Worm (Caenorhabditis elegans) whole organism, young adult: ENCODE results near the gene K08E4.8.

Source experiments
- B0019.2 ChIP-seq: fragments of 200-800 bp; sonication (Bioruptor generic); conservative IDR thresholded peaks from 2 replicates; pipeline ENCODE4 v1.3.6; 2022; ENCODE audit warnings: missing genetic modification reagents, missing genetic modification characterization, missing compliant biosample characterization
- B0261.1 ChIP-seq: sonication (generic microtip); optimal IDR thresholded peaks from 2 replicates; lab custom pipeline; 2016; ENCODE audit warnings: mild to moderate bottlenecking, missing genetic modification characterization, moderate library complexity, missing compliant biosample characterization
- B0336.3 ChIP-seq: fragments of 200-800 bp; sonication (Bioruptor generic); IDR thresholded peaks from 2 replicates; pipeline ENCODE4 v1.3.6; 2022; ENCODE audit warnings: missing genetic modification characterization, missing compliant biosample characterization
- F22D6.2 ChIP-seq: sonication (generic microtip); optimal IDR thresholded peaks from 2 replicates; lab custom pipeline; 2016; ENCODE audit warnings: mild to moderate bottlenecking, missing genetic modification characterization, missing compliant biosample characterization
- F57C9.4 ChIP-seq: sonication (generic microtip); optimal IDR thresholded peaks from 2 replicates; lab custom pipeline; 2017; ENCODE audit warnings: mild to moderate bottlenecking, missing genetic modification characterization, missing compliant biosample characterization
- K12H6.12 ChIP-seq: fragments of 200-800 bp; sonication (Bioruptor generic); optimal IDR thresholded peaks from 2 replicates; lab custom pipeline; 2018; ENCODE audit warnings: mild to moderate bottlenecking, missing genetic modification characterization, missing compliant biosample characterization
- T07F8.4 ChIP-seq: sonication (generic microtip); optimal IDR thresholded peaks from 2 replicates; lab custom pipeline; 2016; ENCODE audit warnings: mild to moderate bottlenecking, missing genetic modification characterization, moderate library complexity, missing compliant biosample characterization
- Y56A3A.18 ChIP-seq: fragments of 200-800 bp; sonication (Bioruptor generic); IDR thresholded peaks from 2 replicates; pipeline ENCODE4 v1.3.6; 2022; ENCODE audit warnings: missing genetic modification reagents, missing genetic modification characterization, missing compliant biosample characterization
- Y79H2A.3 ChIP-seq: fragments of 200-800 bp; sonication (Bioruptor generic); conservative IDR thresholded peaks from 2 replicates; pipeline ENCODE4 v1.3.6; 2022; ENCODE audit warnings: missing genetic modification reagents, missing genetic modification characterization, missing compliant biosample characterization
- ZK185.1 ChIP-seq: sonication (generic microtip); optimal IDR thresholded peaks from 2 replicates; lab custom pipeline; 2016; ENCODE audit warnings: mild to moderate bottlenecking, missing genetic modification characterization, missing compliant biosample characterization; ENCODE audit not compliant: poor library complexity, severe bottlenecking
- ama-1 ChIP-seq, 3 experiments: fragments of 150-350 bp in 1 of 3; sonication (generic microtip) in 2 of 3; optimal IDR thresholded peaks; 2 replicates each; lab custom pipeline; 2014 to 2018; ENCODE audit warnings: missing biosample characterization in 2 of 3, missing genetic modification characterization in 2 of 3, missing genetic modification reagents in 2 of 3
- attf-3 ChIP-seq: fragments of 200-800 bp; sonication (Bioruptor generic); conservative IDR thresholded peaks from 2 replicates; pipeline ENCODE4 v1.3.6; 2022; ENCODE audit warnings: missing genetic modification reagents, missing genetic modification characterization, missing compliant biosample characterization
- ccch-3 ChIP-seq: fragments of 200-800 bp; sonication (Bioruptor generic); optimal IDR thresholded peaks from 2 replicates; lab custom pipeline; 2018; ENCODE audit warnings: mild to moderate bottlenecking, missing genetic modification characterization, missing compliant biosample characterization
- cebp-1 ChIP-seq, 2 experiments: fragments of 200-800 bp in 1 of 2; sonication (Bioruptor generic) in 1 of 2; sonication (generic microtip) in 1 of 2; IDR thresholded peaks in 1 of 2; optimal IDR thresholded peaks in 1 of 2; 2 replicates each; pipeline versions ENCODE4 v1.3.6 to Lab custom; 2017 to 2022; ENCODE audit warnings: missing compliant biosample characterization in 2 of 2, missing genetic modification characterization in 2 of 2, mild to moderate bottlenecking in 1 of 2, missing genetic modification reagents in 1 of 2, moderate library complexity in 1 of 2
- ceh-40 ChIP-seq: fragments of 200-800 bp; sonication (Bioruptor generic); IDR thresholded peaks from 2 replicates; pipeline ENCODE4 v1.3.6; 2022; ENCODE audit warnings: missing genetic modification characterization, missing compliant biosample characterization
- dpff-1 ChIP-seq: sonication (generic microtip); optimal IDR thresholded peaks from 2 replicates; lab custom pipeline; 2017; ENCODE audit warnings: mild to moderate bottlenecking, missing genetic modification characterization, missing compliant biosample characterization
- efl-1 ChIP-seq: fragments of 150-350 bp; optimal IDR thresholded peaks from 2 replicates; lab custom pipeline; 2014; ENCODE audit warnings: missing biosample characterization, missing genetic modification reagents, missing genetic modification characterization
- gei-17 ChIP-seq: fragments of 200-800 bp; sonication (Bioruptor generic); optimal IDR thresholded peaks from 2 replicates; lab custom pipeline; 2018; ENCODE audit warnings: mild to moderate bottlenecking, missing genetic modification characterization, missing compliant biosample characterization
- hlh-12 ChIP-seq: sonication (generic microtip); optimal IDR thresholded peaks from 2 replicates; lab custom pipeline; 2016; ENCODE audit warnings: missing genetic modification characterization, missing compliant biosample characterization
- hmg-1.2 ChIP-seq: fragments of 200-800 bp; sonication (Bioruptor generic); IDR thresholded peaks from 2 replicates; pipeline ENCODE4 v1.3.6; 2022; ENCODE audit warnings: missing genetic modification reagents, missing genetic modification characterization, missing compliant biosample characterization
- lag-1 ChIP-seq: fragments of 200-800 bp; sonication (Bioruptor generic); IDR thresholded peaks from 2 replicates; pipeline ENCODE4 v1.3.6; 2022; ENCODE audit warnings: missing genetic modification reagents, missing genetic modification characterization, missing compliant biosample characterization
- lin-40 ChIP-seq: sonication (generic microtip); optimal IDR thresholded peaks from 2 replicates; lab custom pipeline; 2016; ENCODE audit warnings: missing genetic modification characterization, mild to moderate bottlenecking, missing compliant biosample characterization, missing genotype, missing genetic modification reagents
- lin-54 ChIP-seq: fragments of 200-800 bp; sonication (Bioruptor generic); optimal IDR thresholded peaks from 2 replicates; lab custom pipeline; 2018; ENCODE audit warnings: mild to moderate bottlenecking, missing genetic modification characterization, missing compliant biosample characterization
- nfya-1 ChIP-seq: sonication (generic microtip); optimal IDR thresholded peaks from 2 replicates; lab custom pipeline; 2017; ENCODE audit warnings: antibody characterized with exemption, missing compliant biosample characterization, missing genetic modification characterization, borderline replicate concordance; ENCODE audit not compliant: insufficient read depth
- nfyb-1 ChIP-seq: fragments of 200-800 bp; sonication (Bioruptor generic); IDR thresholded peaks from 2 replicates; pipeline ENCODE4 v1.3.6; 2022; ENCODE audit warnings: missing genetic modification reagents, missing genetic modification characterization, missing compliant biosample characterization
- nhr-80 ChIP-seq: sonication (generic microtip); optimal IDR thresholded peaks from 2 replicates; lab custom pipeline; 2016; ENCODE audit warnings: missing genetic modification characterization, missing compliant biosample characterization
- pbrm-1 ChIP-seq: fragments of 200-800 bp; sonication (Bioruptor generic); IDR thresholded peaks from 2 replicates; pipeline ENCODE4 v1.3.6; 2022; ENCODE audit warnings: missing genetic modification reagents, missing genetic modification characterization, missing compliant biosample characterization
- rcor-1 ChIP-seq: fragments of 200-800 bp; sonication (Bioruptor generic); IDR thresholded peaks from 2 replicates; pipeline ENCODE4 v1.3.6; 2022; ENCODE audit warnings: missing genetic modification reagents, missing genetic modification characterization, missing compliant biosample characterization
- repo-1 ChIP-seq: sonication (generic microtip); optimal IDR thresholded peaks from 2 replicates; lab custom pipeline; 2017; ENCODE audit warnings: mild to moderate bottlenecking, missing genetic modification characterization, missing compliant biosample characterization
- rpc-1 ChIP-seq, 2 experiments: fragments of 150-350 bp in 1 of 2; sonication (generic microtip) in 1 of 2; optimal IDR thresholded peaks; 2 replicates each; lab custom pipeline; 2014 to 2018; ENCODE audit warnings: missing biosample characterization in 1 of 2, missing genetic modification characterization in 1 of 2, missing genetic modification reagents in 1 of 2, missing genotype in 1 of 2
- sptf-2 ChIP-seq: fragments of 200-800 bp; sonication (Bioruptor generic); optimal IDR thresholded peaks from 2 replicates; lab custom pipeline; 2018; ENCODE audit warnings: mild to moderate bottlenecking, missing genetic modification characterization, missing compliant biosample characterization
- tbx-9 ChIP-seq: sonication (generic microtip); optimal IDR thresholded peaks from 2 replicates; lab custom pipeline; 2016; ENCODE audit warnings: borderline replicate concordance, missing genetic modification characterization, inconsistent platforms, missing compliant biosample characterization

Gene K08E4.8

ce11 chrIV:12044844-12045738 lies 16.0 kb downstream of the K08E4.8 start:
- peak; percentile 50 for TF ChIP-seq nhr-80 (tag; lab: Kevin White, UChicago)
- TF ChIP-seq K12H6.12, result no peak

ce11 chrIV:12043054-12043453 lies 18.1 kb downstream of the K08E4.8 start:
- TF ChIP-seq rcor-1 (GFP tag; lab: Robert Waterston, UW) (no peak), F22D6.2 (tag; lab: Kevin White, UChicago) (no peak), sptf-2 (GFP tag; lab: Kevin White, UChicago) (no peak), nhr-80 (tag; lab: Kevin White, UChicago) (peak; percentile 36), T07F8.4 (tag; lab: Kevin White, UChicago) (no peak), B0019.2 (GFP tag; lab: Robert Waterston, UW) (no peak), attf-3 (no peak)
- TF ChIP-seq, all 124 proteins: peak for 1

ce11 chrIV:12040431-12040830 lies 20.7 kb downstream of the K08E4.8 start:
- TF ChIP-seq nhr-80 (tag; lab: Kevin White, UChicago), result peak; percentile 76
- TF ChIP-seq B0019.2 (GFP tag; lab: Robert Waterston, UW), result no peak
- TF ChIP-seq Y79H2A.3, result no peak
- TF ChIP-seq lag-1 (GFP tag; lab: Robert Waterston, UW), result no peak
- no peak for TF ChIP-seq rpc-1 (optimal IDR thresholded peaks at IDR 0.05; lab: Kevin White, UChicago)
- no peak for TF ChIP-seq rpc-1 (tag; optimal IDR thresholded peaks at IDR 0.05; lab: Kevin White, UChicago)
- no peak for TF ChIP-seq tbx-9 (tag; lab: Kevin White, UChicago)

- peak; percentile 35 for TF ChIP-seq ZK185.1 (tag; lab: Kevin White, UChicago)
- TF ChIP-seq lin-40 (tag; lab: Kevin White, UChicago), result peak; percentile 50
- peak; percentile 4 for TF ChIP-seq lin-54 (GFP tag; lab: Kevin White, UChicago)
- TF ChIP-seq ama-1 (optimal IDR thresholded peaks at IDR 0.05; lab: Kevin White, UChicago), result peak; percentile 49
- no peak for TF ChIP-seq ama-1 (GFP tag; optimal IDR thresholded peaks at IDR 0.05; lab: Kevin White, UChicago)
- TF ChIP-seq hmg-1.2 (GFP tag; lab: Robert Waterston, UW), result 0 out of 2 replicates have a peak, but pooled peaks have one; percentile 8
- TF ChIP-seq hlh-12 (tag; lab: Kevin White, UChicago), result no peak
- TF ChIP-seq rpc-1 (optimal IDR thresholded peaks at IDR 0.05; lab: Kevin White, UChicago), result no peak
- no peak for TF ChIP-seq rpc-1 (tag; optimal IDR thresholded peaks at IDR 0.05; lab: Kevin White, UChicago)
- no peak for TF ChIP-seq B0261.1 (tag; lab: Kevin White, UChicago)
- TF ChIP-seq ccch-3 (GFP tag; lab: Kevin White, UChicago), result no peak
- TF ChIP-seq nhr-80 (tag; lab: Kevin White, UChicago), result no peak
- TF ChIP-seq Y56A3A.18, result peak; percentile 55; the same call in 1 of the 2 replicates
- TF ChIP-seq nfya-1 (tag; lab: Kevin White, UChicago), result no peak
- TF ChIP-seq ceh-40 (GFP tag; lab: Robert Waterston, UW), result no peak
- TF ChIP-seq gei-17 (GFP tag; lab: Kevin White, UChicago), result peak; percentile 41
- TF ChIP-seq nfyb-1 (GFP tag; lab: Robert Waterston, UW), result peak; percentile 77; the same call in 1 of the 2 replicates
- TF ChIP-seq F57C9.4 (tag; lab: Kevin White, UChicago), result no peak
- TF ChIP-seq dpff-1 (tag; lab: Kevin White, UChicago), result no peak
- 0 out of 2 replicates have a peak, but pooled peaks have one; percentile 33 for TF ChIP-seq pbrm-1 (GFP tag; lab: Robert Waterston, UW)
- 0 out of 2 replicates have a peak, but pooled peaks have one; percentile 59 for TF ChIP-seq B0336.3 (GFP tag; lab: Robert Waterston, UW)
- TF ChIP-seq repo-1 (tag; lab: Kevin White, UChicago), result peak; percentile 76
- TF ChIP-seq cebp-1 (GFP tag; IDR thresholded peaks at IDR 0.05; lab: Robert Waterston, UW), result no peak
- peak; percentile 63 for TF ChIP-seq cebp-1 (tag; optimal IDR thresholded peaks at IDR 0.05; lab: Kevin White, UChicago)
- TF ChIP-seq efl-1 (GFP tag; lab: Kevin White, UChicago), result no peak
Observed at ce11 chrIV:12036924-12037323, 24.2 kb downstream of the K08E4.8 start.
